Fruit fly (Drosophila melanogaster) whole organism, prepupa: ENCODE data around the gene chic.
A peak's percentile ranks its signal among the peaks of the same experiment; 100 is the strongest.

Experiments used
- CG11762 ChIP-seq: fragments of 200-800 bp; sonication (Bioruptor generic); optimal IDR thresholded peaks from 3 replicates; lab custom pipeline; 2016; ENCODE audit warnings: missing biosample characterization, missing genetic modification characterization; ENCODE audit not compliant: insufficient read depth
- CG11902 ChIP-seq: fragments of 200-800 bp; sonication (Bioruptor generic); optimal IDR thresholded peaks from 3 replicates; lab custom pipeline; 2016; ENCODE audit warnings: missing biosample characterization, missing genetic modification characterization
- CG1621 ChIP-seq: fragments of 200-800 bp; sonication (Bioruptor generic); optimal IDR thresholded peaks from 3 replicates; lab custom pipeline; 2018; ENCODE audit warnings: missing biosample characterization, mild to moderate bottlenecking, missing genetic modification characterization
- CG31627 ChIP-seq: fragments of 200-800 bp; sonication (Bioruptor generic); optimal IDR thresholded peaks from 3 replicates; lab custom pipeline; 2016; ENCODE audit warnings: missing biosample characterization, missing genetic modification characterization
- CG32006 ChIP-seq: fragments of 200-800 bp; sonication (Bioruptor generic); optimal IDR thresholded peaks from 3 replicates; lab custom pipeline; 2017; ENCODE audit warnings: missing biosample characterization, mild to moderate bottlenecking, missing genetic modification characterization
- CG34406 ChIP-seq: fragments of 200-800 bp; sonication (Bioruptor generic); optimal IDR thresholded peaks from 3 replicates; lab custom pipeline; 2016; ENCODE audit warnings: missing biosample characterization, missing genetic modification characterization
- CG3919 ChIP-seq: fragments of 200-800 bp; sonication (Bioruptor generic); optimal IDR thresholded peaks from 3 replicates; lab custom pipeline; 2016; ENCODE audit warnings: missing biosample characterization, missing genetic modification characterization
- CG6792 ChIP-seq: fragments of 200-800 bp; sonication (Bioruptor generic); optimal IDR thresholded peaks from 3 replicates; lab custom pipeline; 2016; ENCODE audit warnings: missing biosample characterization, missing genetic modification characterization
- CG6808 ChIP-seq: fragments of 200-800 bp; sonication (Bioruptor generic); optimal IDR thresholded peaks from 3 replicates; lab custom pipeline; 2017; ENCODE audit warnings: missing biosample characterization, missing genetic modification characterization, mild to moderate bottlenecking, moderate library complexity, missing genetic modification reagents
- CG7368 ChIP-seq: fragments of 200-800 bp; sonication (Bioruptor generic); optimal IDR thresholded peaks from 3 replicates; lab custom pipeline; 2016; ENCODE audit warnings: missing biosample characterization, missing genetic modification characterization
- CG8119 ChIP-seq: fragments of 200-800 bp; sonication (Bioruptor generic); IDR thresholded peaks from 3 replicates; pipeline ENCODE4 v1.3.6; 2022; ENCODE audit warnings: missing biosample characterization, missing genetic modification characterization
- CG8632 ChIP-seq: fragments of 200-800 bp; sonication (Bioruptor generic); optimal IDR thresholded peaks from 3 replicates; lab custom pipeline; 2016; ENCODE audit warnings: missing biosample characterization, missing genetic modification characterization
- CG9139 ChIP-seq: fragments of 200-800 bp; sonication (Bioruptor generic); optimal IDR thresholded peaks from 3 replicates; lab custom pipeline; 2017; ENCODE audit warnings: missing biosample characterization, mild to moderate bottlenecking, missing genetic modification characterization
- Hr4 ChIP-seq: fragments of 200-800 bp; sonication (Bioruptor generic); optimal IDR thresholded peaks from 3 replicates; lab custom pipeline; 2016; ENCODE audit warnings: missing biosample characterization, missing genetic modification characterization
- Lpt ChIP-seq: fragments of 200-800 bp; sonication (Bioruptor generic); optimal IDR thresholded peaks from 3 replicates; lab custom pipeline; 2016; ENCODE audit warnings: missing biosample characterization, missing genetic modification characterization
- OdsH ChIP-seq: fragments of 200-800 bp; sonication (Bioruptor generic); optimal IDR thresholded peaks from 3 replicates; lab custom pipeline; 2016; ENCODE audit warnings: missing biosample characterization, missing genetic modification characterization
- Smox ChIP-seq: fragments of 200-800 bp; sonication (Bioruptor generic); optimal IDR thresholded peaks from 3 replicates; lab custom pipeline; 2016; ENCODE audit warnings: missing biosample characterization, missing genetic modification characterization
- Sox14 ChIP-seq: fragments of 200-800 bp; sonication (Bioruptor generic); optimal IDR thresholded peaks from 3 replicates; lab custom pipeline; 2016; ENCODE audit warnings: missing biosample characterization, missing genetic modification characterization
- cyc ChIP-seq: fragments of 200-800 bp; sonication (Bioruptor generic); optimal IDR thresholded peaks from 3 replicates; lab custom pipeline; 2016; ENCODE audit warnings: missing biosample characterization, missing genetic modification characterization
- dac ChIP-seq: fragments of 200-800 bp; sonication (Bioruptor generic); optimal IDR thresholded peaks from 2 replicates; lab custom pipeline; 2017; ENCODE audit warnings: missing biosample characterization, mild to moderate bottlenecking, missing genetic modification characterization
- dsx ChIP-seq: fragments of 200-800 bp; optimal IDR thresholded peaks from 3 replicates; lab custom pipeline; 2019; ENCODE audit warnings: missing biosample characterization, mild to moderate bottlenecking, missing genetic modification characterization, moderate library complexity; ENCODE audit not compliant: poor library complexity, severe bottlenecking
- esn ChIP-seq: fragments of 200-800 bp; sonication (Bioruptor generic); optimal IDR thresholded peaks from 2 replicates; lab custom pipeline; 2016; ENCODE audit warnings: missing biosample characterization, mild to moderate bottlenecking, missing genetic modification characterization, moderate library complexity
- fd59A ChIP-seq: fragments of 200-800 bp; sonication (Bioruptor generic); optimal IDR thresholded peaks from 2 replicates; lab custom pipeline; 2017; ENCODE audit warnings: missing biosample characterization, mild to moderate bottlenecking, missing genetic modification characterization, missing genetic modification reagents
- fkh ChIP-seq: fragments of 200-800 bp; sonication (Bioruptor generic); optimal IDR thresholded peaks from 3 replicates; lab custom pipeline; 2017; ENCODE audit warnings: missing biosample characterization, mild to moderate bottlenecking, missing genetic modification characterization, moderate library complexity
- net ChIP-seq: fragments of 200-800 bp; sonication (Bioruptor generic); optimal IDR thresholded peaks from 3 replicates; lab custom pipeline; 2016; ENCODE audit warnings: missing biosample characterization, missing genetic modification characterization
- salr ChIP-seq, 2 experiments: fragments of 200-800 bp; sonication (Bioruptor generic); optimal IDR thresholded peaks; 3 replicates each; lab custom pipeline; 2016 to 2018; ENCODE audit warnings: missing biosample characterization in 2 of 2, missing genetic modification characterization in 2 of 2, mild to moderate bottlenecking in 1 of 2
- svp ChIP-seq: fragments of 200-800 bp; sonication (Bioruptor generic); peaks from one replicate; lab custom pipeline; 2016; ENCODE audit warnings: missing biosample characterization, missing genetic modification characterization
- vri ChIP-seq: fragments of 200-800 bp; sonication (Bioruptor generic); optimal IDR thresholded peaks from 3 replicates; lab custom pipeline; 2016; ENCODE audit warnings: missing biosample characterization, mild to moderate bottlenecking, missing genetic modification characterization

The chic gene

dm6 chr2L:5948775-5949526 is 31.9 kb downstream of the chic start, which contains the start of gene CG9044 (continued):
- TF ChIP-seq salr (GFP tag; optimal IDR thresholded peaks at IDR 0.05; lab: Kevin White, UChicago) (no peak), CG1621 (tag; lab: Kevin White, UChicago) (no peak), CG6792 (GFP tag; lab: Kevin White, UChicago) (no peak), CG7368 (no peak), esn (GFP tag; lab: Kevin White, UChicago) (peak; percentile 62), CG34406 (GFP tag; lab: Kevin White, UChicago) (no peak), net (no peak), CG9139 (GFP tag; lab: Kevin White, UChicago) (no peak), CG8119 (GFP tag; lab: Robert Waterston, UW) (no peak), CG8632 (GFP tag; lab: Kevin White, UChicago) (no peak), OdsH (no peak), CG11902 (GFP tag; lab: Kevin White, UChicago) (peak; percentile 38), CG31627 (GFP tag; lab: Kevin White, UChicago) (peak; percentile 68), Lpt (GFP tag; lab: Kevin White, UChicago) (no peak), CG32006 (GFP tag; lab: Kevin White, UChicago) (no peak), cyc (GFP tag; lab: Kevin White, UChicago) (peak; percentile 51)

- TF ChIP-seq CG1621 (tag; lab: Kevin White, UChicago) (no peak), dsx (GFP tag; lab: Kevin White, UChicago) (no peak), Sox14 (GFP tag; lab: Kevin White, UChicago) (no peak), fkh (GFP tag; lab: Kevin White, UChicago) (no peak), CG8119 (GFP tag; lab: Robert Waterston, UW) (no peak), Hr4 (no peak), net (no peak), CG9139 (GFP tag; lab: Kevin White, UChicago) (no peak), esn (GFP tag; lab: Kevin White, UChicago) (no peak), fd59A (GFP tag; lab: Kevin White, UChicago) (no peak), CG6808 (GFP tag; lab: Kevin White, UChicago) (no peak)
Observed at dm6 chr2L:5947504-5947903, 33.3 kb downstream of the chic start.

- TF ChIP-seq CG11762 (GFP tag; lab: Kevin White, UChicago) (no peak), CG34406 (GFP tag; lab: Kevin White, UChicago) (no peak)
Observed at dm6 chr2L:5946728-5947127, 34.1 kb downstream of the chic start.

- TF ChIP-seq vri (GFP tag; lab: Kevin White, UChicago) (no peak), CG3919 (GFP tag; lab: Kevin White, UChicago) (no peak), Smox (GFP tag; lab: Kevin White, UChicago) (no peak), dac (GFP tag; lab: Kevin White, UChicago) (no peak), svp (GFP tag; lab: Kevin White, UChicago) (peak; percentile 90), salr (GFP tag; optimal IDR thresholded peaks at IDR 0.05; lab: Kevin White, UChicago) (no peak)
Observed at dm6 chr2L:5945651-5946547, 34.9 kb downstream of the chic start.
